Worm (Caenorhabditis elegans) whole organism, L4 larva: ENCODE data around the gene K11C4.1.

Experiments
- D1046.2 ChIP-seq: fragments of 200-800 bp; sonication (Bioruptor generic); IDR thresholded peaks from 2 replicates; pipeline ENCODE4 v1.3.6; 2022; ENCODE audit warnings: missing genetic modification characterization, missing compliant biosample characterization
- F10B5.3 ChIP-seq: sonication (generic microtip); optimal IDR thresholded peaks from 2 replicates; lab custom pipeline; 2016; ENCODE audit warnings: mild to moderate bottlenecking, missing genetic modification characterization, missing compliant biosample characterization
- F44E2.7 ChIP-seq: fragments of 200-800 bp; sonication (Bioruptor generic); IDR thresholded peaks from 2 replicates; pipeline ENCODE4 v2.1.2; 2022; ENCODE audit warnings: missing genetic modification characterization, missing compliant biosample characterization
- R02D3.7 ChIP-seq: fragments of 150-350 bp; sonication (generic microtip); optimal IDR thresholded peaks from 3 replicates; lab custom pipeline; 2014; ENCODE audit warnings: missing biosample characterization, missing genetic modification characterization
- Y105C5A.15 ChIP-seq: fragments of 200-800 bp; sonication (Bioruptor generic); IDR thresholded peaks from 2 replicates; pipeline ENCODE4 v1.3.6; 2022; ENCODE audit warnings: missing genetic modification characterization, missing compliant biosample characterization
- Y5F2A.4 ChIP-seq: fragments of 200-800 bp; sonication (Bioruptor generic); optimal IDR thresholded peaks from 2 replicates; lab custom pipeline; 2018; ENCODE audit warnings: mild to moderate bottlenecking, missing genetic modification characterization, missing compliant biosample characterization
- aha-1 ChIP-seq: fragments of 150-350 bp; peaks from one replicate; lab custom pipeline; 2014; ENCODE audit warnings: missing biosample characterization, missing genetic modification characterization
- ceh-62 ChIP-seq: sonication (generic microtip); optimal IDR thresholded peaks from 2 replicates; lab custom pipeline; 2017; ENCODE audit warnings: missing biosample characterization, missing genetic modification characterization
- cey-2 ChIP-seq: sonication (generic microtip); optimal IDR thresholded peaks from 3 replicates; lab custom pipeline; 2017; ENCODE audit warnings: missing genetic modification characterization, mild to moderate bottlenecking, missing compliant biosample characterization, antibody characterized with exemption, borderline replicate concordance; ENCODE audit not compliant: insufficient read depth
- ctbp-1 ChIP-seq: fragments of 200-800 bp; sonication (Bioruptor generic); IDR thresholded peaks from 2 replicates; pipeline ENCODE4 v1.3.6; 2022; ENCODE audit warnings: missing genetic modification reagents, missing genetic modification characterization, missing compliant biosample characterization
- daf-16 ChIP-seq, 3 experiments: sonication (generic microtip); optimal IDR thresholded peaks; 2 replicates each; lab custom pipeline; 2016 to 2017; ENCODE audit warnings: missing genetic modification characterization in 3 of 3, missing genetic modification reagents in 3 of 3, mild to moderate bottlenecking in 2 of 3, missing compliant biosample characterization in 2 of 3, missing biosample characterization in 1 of 3, moderate library complexity in 1 of 3
- daf-19 ChIP-seq: fragments of 200-800 bp; sonication (Bioruptor generic); conservative IDR thresholded peaks from 2 replicates; pipeline ENCODE4 v1.3.6; 2022; ENCODE audit warnings: missing genetic modification characterization, missing compliant biosample characterization
- dmd-6 ChIP-seq: fragments of 200-800 bp; sonication (Bioruptor generic); IDR thresholded peaks from 2 replicates; pipeline ENCODE4 v1.3.6; 2022; ENCODE audit warnings: missing genetic modification reagents, missing genetic modification characterization, missing compliant biosample characterization
- dmd-8 ChIP-seq: fragments of 200-800 bp; sonication (Bioruptor generic); IDR thresholded peaks from 2 replicates; pipeline ENCODE4 v1.3.6; 2022; ENCODE audit warnings: missing genetic modification characterization, missing compliant biosample characterization
- dmd-9 ChIP-seq: fragments of 200-800 bp; sonication (Bioruptor generic); IDR thresholded peaks from 2 replicates; pipeline ENCODE4 v1.3.6; 2022; ENCODE audit warnings: missing genetic modification reagents, missing genetic modification characterization, missing compliant biosample characterization
- dve-1 ChIP-seq: sonication (generic microtip); optimal IDR thresholded peaks from 2 replicates; lab custom pipeline; 2017; ENCODE audit warnings: antibody characterized with exemption, mild to moderate bottlenecking, missing genetic modification characterization, missing compliant biosample characterization; ENCODE audit not compliant: insufficient read depth
- egl-27 ChIP-seq: sonication (generic microtip); optimal IDR thresholded peaks from 3 replicates; lab custom pipeline; 2017; ENCODE audit warnings: missing biosample characterization, missing genetic modification reagents, missing genetic modification characterization
- gei-8 ChIP-seq: fragments of 200-800 bp; sonication (Bioruptor generic); optimal IDR thresholded peaks from 2 replicates; lab custom pipeline; 2018; ENCODE audit warnings: mild to moderate bottlenecking, missing genetic modification characterization, missing compliant biosample characterization
- hlh-11 ChIP-seq: fragments of 200-800 bp; sonication (Bioruptor generic); optimal IDR thresholded peaks from 2 replicates; lab custom pipeline; 2018; ENCODE audit warnings: mild to moderate bottlenecking, missing genetic modification characterization, missing compliant biosample characterization
- hmg-1.1 ChIP-seq: fragments of 200-800 bp; sonication (Bioruptor generic); IDR thresholded peaks from 2 replicates; pipeline ENCODE4 v1.3.6; 2022; ENCODE audit warnings: missing genetic modification reagents, missing genetic modification characterization, missing compliant biosample characterization
- jun-1 ChIP-seq: fragments of 150-350 bp; optimal IDR thresholded peaks from 2 replicates; lab custom pipeline; 2014; ENCODE audit warnings: missing biosample characterization, missing genetic modification reagents, missing genetic modification characterization
- lin-15B ChIP-seq: fragments of 150-350 bp; sonication (generic microtip); optimal IDR thresholded peaks from 3 replicates; lab custom pipeline; 2014; ENCODE audit warnings: missing biosample characterization, missing genetic modification characterization
- lin-38 ChIP-seq: fragments of 200-800 bp; sonication (Bioruptor generic); IDR thresholded peaks from 2 replicates; pipeline ENCODE4 v1.3.6; 2022; ENCODE audit warnings: missing genetic modification reagents, missing genetic modification characterization, missing compliant biosample characterization
- lsy-2 ChIP-seq, 2 experiments: fragments of 150-350 bp in 1 of 2; sonication (generic microtip) in 1 of 2; optimal IDR thresholded peaks; 2 replicates each; lab custom pipeline; 2014 to 2017; ENCODE audit warnings: missing biosample characterization in 2 of 2, missing genetic modification characterization in 2 of 2
- madf-9 ChIP-seq: fragments of 200-800 bp; sonication (Bioruptor generic); conservative IDR thresholded peaks from 2 replicates; pipeline ENCODE4 v1.3.6; 2022; ENCODE audit warnings: missing genetic modification reagents, missing genetic modification characterization, missing compliant biosample characterization
- mdl-1 ChIP-seq, 2 experiments: fragments of 150-350 bp in 1 of 2; sonication (generic microtip) in 1 of 2; optimal IDR thresholded peaks; 2 replicates each; lab custom pipeline; 2014 to 2017; ENCODE audit warnings: missing biosample characterization in 2 of 2, missing genetic modification characterization in 2 of 2
- mdt-29 ChIP-seq: fragments of 200-800 bp; sonication (Bioruptor generic); IDR thresholded peaks from 2 replicates; pipeline ENCODE4 v1.3.6; 2022; ENCODE audit warnings: missing genetic modification reagents, missing genetic modification characterization, missing compliant biosample characterization
- mep-1 ChIP-seq: fragments of 150-350 bp; sonication (generic microtip); optimal IDR thresholded peaks from 3 replicates; lab custom pipeline; 2014; ENCODE audit warnings: missing biosample characterization, missing genetic modification characterization
- nhr-102 ChIP-seq: sonication (generic microtip); optimal IDR thresholded peaks from 2 replicates; lab custom pipeline; 2016; ENCODE audit warnings: mild to moderate bottlenecking, missing genetic modification characterization, moderate library complexity, missing compliant biosample characterization
- nhr-11 ChIP-seq: fragments of 150-350 bp; optimal IDR thresholded peaks from 2 replicates; lab custom pipeline; 2014; ENCODE audit warnings: missing biosample characterization, missing genetic modification characterization
- nhr-111 ChIP-seq: fragments of 200-800 bp; sonication (Bioruptor generic); optimal IDR thresholded peaks from 2 replicates; lab custom pipeline; 2018; ENCODE audit warnings: mild to moderate bottlenecking, missing genetic modification characterization, missing compliant biosample characterization
- nhr-28 ChIP-seq: fragments of 150-350 bp; optimal IDR thresholded peaks from 2 replicates; lab custom pipeline; 2014; ENCODE audit warnings: missing biosample characterization, missing genetic modification characterization
- nhr-41 ChIP-seq: fragments of 200-800 bp; sonication (Bioruptor generic); IDR thresholded peaks from 2 replicates; pipeline ENCODE4 v1.3.6; 2022; ENCODE audit warnings: missing genetic modification reagents, missing genetic modification characterization, missing compliant biosample characterization
- nhr-48 ChIP-seq: sonication (generic microtip); optimal IDR thresholded peaks from 2 replicates; lab custom pipeline; 2016; ENCODE audit warnings: mild to moderate bottlenecking, missing genetic modification characterization, missing compliant biosample characterization
- nhr-6 ChIP-seq: fragments of 150-350 bp; optimal IDR thresholded peaks from 2 replicates; lab custom pipeline; 2014; ENCODE audit warnings: missing biosample characterization, missing genetic modification characterization
- pha-4 ChIP-seq, 2 experiments: fragments of 150-350 bp in 1 of 2; fragments of 200-800 bp in 1 of 2; sonication (Bioruptor generic) in 1 of 2; IDR thresholded peaks in 1 of 2; optimal IDR thresholded peaks in 1 of 2; 2 replicates each; pipeline versions ENCODE4 v1.3.6 to Lab custom; 2014 to 2022; ENCODE audit warnings: missing genetic modification characterization in 2 of 2, missing genetic modification reagents in 2 of 2, missing biosample characterization in 1 of 2, missing compliant biosample characterization in 1 of 2
- pqm-1 ChIP-seq: sonication (generic microtip); optimal IDR thresholded peaks from 2 replicates; lab custom pipeline; 2017; ENCODE audit warnings: missing biosample characterization, missing genetic modification characterization
- rbr-2 ChIP-seq: sonication (generic microtip); optimal IDR thresholded peaks from 2 replicates; lab custom pipeline; 2016; ENCODE audit warnings: missing genotype, missing genetic modification characterization, missing compliant biosample characterization
- spr-3 ChIP-seq: fragments of 200-800 bp; sonication (Bioruptor generic); optimal IDR thresholded peaks from 2 replicates; lab custom pipeline; 2018; ENCODE audit warnings: mild to moderate bottlenecking, missing genetic modification characterization, missing compliant biosample characterization
- unc-62 ChIP-seq, 3 experiments: fragments of 150-350 bp in 1 of 3; sonication (generic microtip); optimal IDR thresholded peaks in 2 of 3; peaks in 1 of 3; 1 replicate in 1 of 3; 2 replicates in 2 of 3; lab custom pipeline; 2014 to 2017; ENCODE audit warnings: missing biosample characterization in 3 of 3, missing genetic modification characterization in 3 of 3, missing genetic modification reagents in 3 of 3, missing genotype in 1 of 3
- zag-1 ChIP-seq: fragments of 150-350 bp; optimal IDR thresholded peaks from 2 replicates; lab custom pipeline; 2014; ENCODE audit warnings: missing biosample characterization, missing genetic modification characterization
- zfp-2 ChIP-seq: sonication (generic microtip); optimal IDR thresholded peaks from 2 replicates; lab custom pipeline; 2016; ENCODE audit warnings: mild to moderate bottlenecking, missing genetic modification characterization, missing compliant biosample characterization
- zfp-3 ChIP-seq: fragments of 200-800 bp; sonication (Bioruptor generic); conservative IDR thresholded peaks from 2 replicates; pipeline ENCODE4 v1.3.6; 2022; ENCODE audit warnings: missing genetic modification reagents, missing genetic modification characterization, missing compliant biosample characterization
- zip-11 ChIP-seq: fragments of 200-800 bp; sonication (Bioruptor generic); IDR thresholded peaks from 2 replicates; pipeline ENCODE4 v1.3.6; 2022; ENCODE audit warnings: missing genetic modification characterization, missing compliant biosample characterization
- ztf-11 ChIP-seq: fragments of 150-350 bp; optimal IDR thresholded peaks from 2 replicates; lab custom pipeline; 2014; ENCODE audit warnings: missing biosample characterization, missing genetic modification characterization

K11C4.1 gene

ce11 chrV:6881735-6882134 lies 15.1 kb upstream of the K11C4.1 start:
- TF ChIP-seq ztf-11 (no peak), spr-3 (GFP tag; lab: Kevin White, UChicago) (no peak), lsy-2 (tag; optimal IDR thresholded peaks at IDR 0.05; lab: Kevin White, UChicago) (no peak), gei-8 (GFP tag; lab: Kevin White, UChicago) (no peak), zfp-2 (tag; lab: Kevin White, UChicago) (no peak), Y105C5A.15 (no peak), pqm-1 (tag; lab: Kevin White, UChicago) (peak; percentile 72), nhr-28 (peak; percentile 55), madf-9 (GFP tag; lab: Robert Waterston, UW) (no peak), hlh-11 (tag; lab: Kevin White, UChicago) (peak; percentile 30), F44E2.7 (GFP tag; lab: Robert Waterston, UW) (no peak), daf-19 (GFP tag; lab: Robert Waterston, UW) (no peak), egl-27 (tag; lab: Kevin White, UChicago) (no peak), hmg-1.1 (no peak), mdl-1 (tag; optimal IDR thresholded peaks at IDR 0.05; lab: Kevin White, UChicago) (no peak), dve-1 (tag; lab: Kevin White, UChicago) (peak; percentile 14), unc-62 (GFP tag; optimal IDR thresholded peaks at IDR 0.05 in 1 of 2; lab: Kevin White, UChicago) (no peak), unc-62 (tag; optimal IDR thresholded peaks at IDR 0.05; lab: Kevin White, UChicago) (no peak), Y5F2A.4 (GFP tag; lab: Kevin White, UChicago) (no peak), nhr-6 (no peak), dmd-6 (GFP tag; lab: Robert Waterston, UW) (peak; percentile 31; the same call in 1 of the 2 replicates), pha-4 (GFP tag; IDR thresholded peaks at IDR 0.05; lab: Robert Waterston, UW) (no peak), pha-4 (tag; optimal IDR thresholded peaks at IDR 0.05; lab: Kevin White, UChicago) (no peak), nhr-41 (GFP tag; lab: Robert Waterston, UW) (no peak), daf-16 (GFP tag; optimal IDR thresholded peaks at IDR 0.05; lab: Kevin White, UChicago) (no peak), daf-16 (tag; optimal IDR thresholded peaks at IDR 0.05; lab: Kevin White, UChicago) (peak; percentile 79), zfp-3 (GFP tag; lab: Robert Waterston, UW) (no peak), nhr-48 (tag; lab: Kevin White, UChicago) (no peak), zag-1 (tag; lab: Kevin White, UChicago) (no peak), R02D3.7 (tag; lab: Kevin White, UChicago) (no peak), nhr-111 (GFP tag; lab: Kevin White, UChicago) (no peak)
- TF ChIP-seq, all 104 proteins: peak for 6

- no peak for TF ChIP-seq jun-1 (tag; lab: Kevin White, UChicago)
- TF ChIP-seq aha-1 (tag; lab: Kevin White, UChicago): peak; percentile 92
- no peak for TF ChIP-seq nhr-11 (tag; lab: Kevin White, UChicago)
- no peak for TF ChIP-seq dmd-8
- TF ChIP-seq ctbp-1 (GFP tag; lab: Robert Waterston, UW): no peak
- TF ChIP-seq zip-11: no peak
These were observed 14.3 kb upstream of the K11C4.1 start for ce11 chrV:6882452-6882939.

ce11 chrV:6885070-6885469 lies 11.7 kb upstream of the K11C4.1 start:
- TF ChIP-seq aha-1 (tag; lab: Kevin White, UChicago): peak; percentile 94
- no peak for TF ChIP-seq dmd-9 (GFP tag; lab: Robert Waterston, UW)

ce11 chrV:6888828-6889227 lies 8.0 kb upstream of the K11C4.1 start:
- no peak for TF ChIP-seq nhr-11 (tag; lab: Kevin White, UChicago)
- peak; percentile 31 for TF ChIP-seq mdt-29
- peak; percentile 67 for TF ChIP-seq F10B5.3 (tag; lab: Kevin White, UChicago)
- TF ChIP-seq cey-2 (tag; lab: Kevin White, UChicago): no peak
- TF ChIP-seq mep-1: peak; percentile 70
- no peak for TF ChIP-seq lin-15B
- no peak for TF ChIP-seq nhr-41 (GFP tag; lab: Robert Waterston, UW)
- TF ChIP-seq unc-62 (GFP tag; optimal IDR thresholded peaks at IDR 0.05 in 1 of 2; lab: Kevin White, UChicago): no peak
- TF ChIP-seq unc-62 (tag; optimal IDR thresholded peaks at IDR 0.05; lab: Kevin White, UChicago): no peak
- peak; percentile 77 for TF ChIP-seq lin-38
- TF ChIP-seq D1046.2 (GFP tag; lab: Robert Waterston, UW): peak; percentile 57; the same call in 1 of the 2 replicates
- peak; percentile 59 for TF ChIP-seq rbr-2
- TF ChIP-seq nhr-102: peak; percentile 80
- TF ChIP-seq daf-16 (GFP tag; optimal IDR thresholded peaks at IDR 0.05; lab: Kevin White, UChicago): peak; percentile 19 to 85
- peak; percentile 64 for TF ChIP-seq daf-16 (tag; optimal IDR thresholded peaks at IDR 0.05; lab: Kevin White, UChicago)
- TF ChIP-seq ceh-62 (tag; lab: Kevin White, UChicago): no peak
